Worm (Caenorhabditis elegans) whole organism, L4 larva: ENCODE measurements around the gene Y43F8B.22.

Source experiments
- F10B5.3 ChIP-seq: sonication (generic microtip); optimal IDR thresholded peaks from 2 replicates; lab custom pipeline; 2016; ENCODE audit warnings: mild to moderate bottlenecking, missing genetic modification characterization, missing compliant biosample characterization
- F37D6.2 ChIP-seq: sonication (generic microtip); optimal IDR thresholded peaks from 2 replicates; lab custom pipeline; 2016; ENCODE audit warnings: mild to moderate bottlenecking, missing genetic modification characterization, missing compliant biosample characterization
- F44E2.7 ChIP-seq: fragments of 200-800 bp; sonication (Bioruptor generic); IDR thresholded peaks from 2 replicates; pipeline ENCODE4 v2.1.2; 2022; ENCODE audit warnings: missing genetic modification characterization, missing compliant biosample characterization
- R02D3.7 ChIP-seq: fragments of 150-350 bp; sonication (generic microtip); optimal IDR thresholded peaks from 3 replicates; lab custom pipeline; 2014; ENCODE audit warnings: missing biosample characterization, missing genetic modification characterization
- Y48G9A.11 ChIP-seq: fragments of 200-800 bp; sonication (Bioruptor generic); IDR thresholded peaks from 2 replicates; pipeline ENCODE4 v1.3.6; 2022; ENCODE audit warnings: missing genetic modification reagents, missing genetic modification characterization, missing compliant biosample characterization
- Y5F2A.4 ChIP-seq: fragments of 200-800 bp; sonication (Bioruptor generic); optimal IDR thresholded peaks from 2 replicates; lab custom pipeline; 2018; ENCODE audit warnings: mild to moderate bottlenecking, missing genetic modification characterization, missing compliant biosample characterization
- Y75B8A.6 ChIP-seq: fragments of 200-800 bp; sonication (Bioruptor generic); IDR thresholded peaks from 2 replicates; pipeline ENCODE4 v1.3.6; 2022; ENCODE audit warnings: missing genetic modification reagents, missing genetic modification characterization, missing compliant biosample characterization
- aha-1 ChIP-seq: fragments of 150-350 bp; peaks from one replicate; lab custom pipeline; 2014; ENCODE audit warnings: missing biosample characterization, missing genetic modification characterization
- aly-2 ChIP-seq: sonication (generic microtip); optimal IDR thresholded peaks from 2 replicates; lab custom pipeline; 2018; ENCODE audit warnings: missing biosample characterization, missing genetic modification characterization
- ceh-32 ChIP-seq: sonication (generic microtip); optimal IDR thresholded peaks from 2 replicates; lab custom pipeline; 2016; ENCODE audit warnings: mild to moderate bottlenecking, missing genetic modification characterization, missing compliant biosample characterization; ENCODE audit not compliant: poor library complexity
- ceh-44 ChIP-seq: fragments of 200-800 bp; sonication (Bioruptor generic); IDR thresholded peaks from 2 replicates; pipeline ENCODE4 v1.3.6; 2022; ENCODE audit warnings: missing genetic modification reagents, missing genetic modification characterization, missing compliant biosample characterization
- ceh-62 ChIP-seq: sonication (generic microtip); optimal IDR thresholded peaks from 2 replicates; lab custom pipeline; 2017; ENCODE audit warnings: missing biosample characterization, missing genetic modification characterization
- ceh-82 ChIP-seq: sonication (generic microtip); optimal IDR thresholded peaks from 2 replicates; lab custom pipeline; 2017; ENCODE audit warnings: missing biosample characterization, missing genetic modification characterization
- cey-2 ChIP-seq: sonication (generic microtip); optimal IDR thresholded peaks from 3 replicates; lab custom pipeline; 2017; ENCODE audit warnings: missing genetic modification characterization, mild to moderate bottlenecking, missing compliant biosample characterization, antibody characterized with exemption, borderline replicate concordance; ENCODE audit not compliant: insufficient read depth
- ctbp-1 ChIP-seq: fragments of 200-800 bp; sonication (Bioruptor generic); IDR thresholded peaks from 2 replicates; pipeline ENCODE4 v1.3.6; 2022; ENCODE audit warnings: missing genetic modification reagents, missing genetic modification characterization, missing compliant biosample characterization
- dmd-9 ChIP-seq: fragments of 200-800 bp; sonication (Bioruptor generic); IDR thresholded peaks from 2 replicates; pipeline ENCODE4 v1.3.6; 2022; ENCODE audit warnings: missing genetic modification reagents, missing genetic modification characterization, missing compliant biosample characterization
- dpl-1 ChIP-seq: fragments of 150-350 bp; optimal IDR thresholded peaks from 2 replicates; lab custom pipeline; 2014; ENCODE audit warnings: missing biosample characterization, missing genetic modification reagents, missing genetic modification characterization
- duxl-1 ChIP-seq: sonication (generic microtip); optimal IDR thresholded peaks from 2 replicates; lab custom pipeline; 2016; ENCODE audit warnings: mild to moderate bottlenecking, missing genetic modification characterization, moderate library complexity, missing compliant biosample characterization; ENCODE audit not compliant: poor library complexity
- egl-27 ChIP-seq: sonication (generic microtip); optimal IDR thresholded peaks from 3 replicates; lab custom pipeline; 2017; ENCODE audit warnings: missing biosample characterization, missing genetic modification reagents, missing genetic modification characterization
- fos-1 ChIP-seq: fragments of 150-350 bp; optimal IDR thresholded peaks from 2 replicates; lab custom pipeline; 2014; ENCODE audit warnings: missing biosample characterization, missing genetic modification characterization
- hif-1 ChIP-seq, 2 experiments: sonication (generic microtip); optimal IDR thresholded peaks; 2 replicates each; lab custom pipeline; 2016 to 2017; ENCODE audit warnings: missing compliant biosample characterization in 2 of 2, missing genetic modification characterization in 2 of 2, missing genetic modification reagents in 2 of 2, missing genotype in 2 of 2, mild to moderate bottlenecking in 1 of 2
- hlh-11 ChIP-seq: fragments of 200-800 bp; sonication (Bioruptor generic); optimal IDR thresholded peaks from 2 replicates; lab custom pipeline; 2018; ENCODE audit warnings: mild to moderate bottlenecking, missing genetic modification characterization, missing compliant biosample characterization
- lin-13 ChIP-seq: fragments of 150-350 bp; optimal IDR thresholded peaks from 2 replicates; lab custom pipeline; 2014; ENCODE audit warnings: missing biosample characterization, missing genetic modification reagents, missing genetic modification characterization
- lin-29 ChIP-seq: fragments of 200-800 bp; sonication (Bioruptor generic); IDR thresholded peaks from 2 replicates; pipeline ENCODE4 v1.3.6; 2022; ENCODE audit warnings: missing genetic modification reagents, missing genetic modification characterization, missing compliant biosample characterization
- lsy-2 ChIP-seq, 2 experiments: fragments of 150-350 bp in 1 of 2; sonication (generic microtip) in 1 of 2; optimal IDR thresholded peaks; 2 replicates each; lab custom pipeline; 2014 to 2017; ENCODE audit warnings: missing biosample characterization in 2 of 2, missing genetic modification characterization in 2 of 2
- madf-5 ChIP-seq, 2 experiments: fragments of 200-800 bp; sonication (Bioruptor generic); IDR thresholded peaks; 2 replicates each; pipeline ENCODE4 v1.3.6; 2022; ENCODE audit warnings: missing compliant biosample characterization in 2 of 2, missing genetic modification characterization in 2 of 2
- madf-9 ChIP-seq: fragments of 200-800 bp; sonication (Bioruptor generic); conservative IDR thresholded peaks from 2 replicates; pipeline ENCODE4 v1.3.6; 2022; ENCODE audit warnings: missing genetic modification reagents, missing genetic modification characterization, missing compliant biosample characterization
- mes-2 ChIP-seq: sonication (generic microtip); optimal IDR thresholded peaks from 2 replicates; lab custom pipeline; 2016; ENCODE audit warnings: missing genotype, mild to moderate bottlenecking, missing genetic modification characterization, missing compliant biosample characterization; ENCODE audit not compliant: poor library complexity, severe bottlenecking
- mxl-2 ChIP-seq: fragments of 200-800 bp; sonication (Bioruptor generic); conservative IDR thresholded peaks from 2 replicates; pipeline ENCODE4 v1.3.6; 2022; ENCODE audit warnings: missing genetic modification reagents, missing genetic modification characterization, missing compliant biosample characterization
- nhr-102 ChIP-seq: sonication (generic microtip); optimal IDR thresholded peaks from 2 replicates; lab custom pipeline; 2016; ENCODE audit warnings: mild to moderate bottlenecking, missing genetic modification characterization, moderate library complexity, missing compliant biosample characterization
- nhr-11 ChIP-seq: fragments of 150-350 bp; optimal IDR thresholded peaks from 2 replicates; lab custom pipeline; 2014; ENCODE audit warnings: missing biosample characterization, missing genetic modification characterization
- nhr-111 ChIP-seq: fragments of 200-800 bp; sonication (Bioruptor generic); optimal IDR thresholded peaks from 2 replicates; lab custom pipeline; 2018; ENCODE audit warnings: mild to moderate bottlenecking, missing genetic modification characterization, missing compliant biosample characterization
- nhr-237 ChIP-seq: sonication (generic microtip); optimal IDR thresholded peaks from 2 replicates; lab custom pipeline; 2017; ENCODE audit warnings: missing biosample characterization, missing genetic modification characterization
- nhr-25 ChIP-seq: sonication (generic microtip); optimal IDR thresholded peaks from 2 replicates; lab custom pipeline; 2017; ENCODE audit warnings: missing genetic modification characterization, mild to moderate bottlenecking, missing compliant biosample characterization, antibody characterized with exemption, moderate library complexity, borderline replicate concordance; ENCODE audit not compliant: insufficient read depth
- nhr-28 ChIP-seq: fragments of 150-350 bp; optimal IDR thresholded peaks from 2 replicates; lab custom pipeline; 2014; ENCODE audit warnings: missing biosample characterization, missing genetic modification characterization
- nhr-41 ChIP-seq: fragments of 200-800 bp; sonication (Bioruptor generic); IDR thresholded peaks from 2 replicates; pipeline ENCODE4 v1.3.6; 2022; ENCODE audit warnings: missing genetic modification reagents, missing genetic modification characterization, missing compliant biosample characterization
- nhr-42 ChIP-seq: fragments of 200-800 bp; sonication (Bioruptor generic); IDR thresholded peaks from 2 replicates; pipeline ENCODE4 v1.3.6; 2022; ENCODE audit warnings: missing genetic modification characterization, missing compliant biosample characterization
- nhr-48 ChIP-seq: sonication (generic microtip); optimal IDR thresholded peaks from 2 replicates; lab custom pipeline; 2016; ENCODE audit warnings: mild to moderate bottlenecking, missing genetic modification characterization, missing compliant biosample characterization
- nhr-76 ChIP-seq: fragments of 150-350 bp; optimal IDR thresholded peaks from 2 replicates; lab custom pipeline; 2014; ENCODE audit warnings: missing biosample characterization, missing genetic modification characterization
- nhr-77 ChIP-seq: fragments of 150-350 bp; optimal IDR thresholded peaks from 2 replicates; lab custom pipeline; 2014; ENCODE audit warnings: missing biosample characterization, missing genetic modification characterization
- rbr-2 ChIP-seq: sonication (generic microtip); optimal IDR thresholded peaks from 2 replicates; lab custom pipeline; 2016; ENCODE audit warnings: missing genotype, missing genetic modification characterization, missing compliant biosample characterization
- saeg-2 ChIP-seq: fragments of 200-800 bp; sonication (Bioruptor generic); IDR thresholded peaks from 2 replicates; pipeline ENCODE4 v1.3.6; 2022; ENCODE audit warnings: missing genetic modification reagents, missing genetic modification characterization, missing compliant biosample characterization
- snpc-1.2 ChIP-seq: fragments of 200-800 bp; sonication (Bioruptor generic); IDR thresholded peaks from 2 replicates; pipeline ENCODE4 v1.3.6; 2022; ENCODE audit warnings: missing genetic modification reagents, missing genetic modification characterization, missing compliant biosample characterization
- tag-97 ChIP-seq: fragments of 200-800 bp; sonication (Bioruptor generic); IDR thresholded peaks from 2 replicates; pipeline ENCODE4 v1.3.6; 2022; ENCODE audit warnings: missing genetic modification characterization, missing compliant biosample characterization
- unc-130 ChIP-seq: sonication (generic microtip); optimal IDR thresholded peaks from 2 replicates; lab custom pipeline; 2016; ENCODE audit warnings: missing genetic modification reagents, missing genetic modification characterization, missing compliant biosample characterization
- unc-39 ChIP-seq: sonication (generic microtip); optimal IDR thresholded peaks from 2 replicates; lab custom pipeline; 2017; ENCODE audit warnings: missing biosample characterization, missing genetic modification characterization
- zag-1 ChIP-seq: fragments of 150-350 bp; optimal IDR thresholded peaks from 2 replicates; lab custom pipeline; 2014; ENCODE audit warnings: missing biosample characterization, missing genetic modification characterization
- zfp-2 ChIP-seq: sonication (generic microtip); optimal IDR thresholded peaks from 2 replicates; lab custom pipeline; 2016; ENCODE audit warnings: mild to moderate bottlenecking, missing genetic modification characterization, missing compliant biosample characterization
- zfp-3 ChIP-seq: fragments of 200-800 bp; sonication (Bioruptor generic); conservative IDR thresholded peaks from 2 replicates; pipeline ENCODE4 v1.3.6; 2022; ENCODE audit warnings: missing genetic modification reagents, missing genetic modification characterization, missing compliant biosample characterization
- zip-11 ChIP-seq: fragments of 200-800 bp; sonication (Bioruptor generic); IDR thresholded peaks from 2 replicates; pipeline ENCODE4 v1.3.6; 2022; ENCODE audit warnings: missing genetic modification characterization, missing compliant biosample characterization
- ztf-11 ChIP-seq: fragments of 150-350 bp; optimal IDR thresholded peaks from 2 replicates; lab custom pipeline; 2014; ENCODE audit warnings: missing biosample characterization, missing genetic modification characterization
- ztf-7 ChIP-seq: fragments of 150-350 bp; optimal IDR thresholded peaks from 2 replicates; lab custom pipeline; 2014; ENCODE audit warnings: missing biosample characterization, missing genetic modification characterization

Gene Y43F8B.22

DNA sequence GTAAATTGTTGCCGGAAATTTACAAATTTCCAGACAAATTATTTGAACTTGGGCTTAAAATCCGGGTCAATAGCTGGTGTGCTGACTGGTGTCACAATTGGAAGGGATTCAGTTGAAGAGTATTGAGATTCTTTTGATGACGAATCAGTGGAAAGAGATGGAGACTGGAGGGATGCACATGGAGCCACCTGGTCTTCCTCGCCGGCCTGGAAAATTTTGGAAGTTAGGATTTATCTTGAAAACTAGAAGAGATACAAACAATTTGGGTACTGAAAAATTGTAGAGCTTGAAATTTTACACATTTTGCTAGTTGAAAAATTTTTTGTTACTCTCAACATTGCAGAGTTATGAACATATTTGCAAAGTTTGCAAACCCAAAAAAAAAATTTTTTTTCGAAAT lies 37.5 kb downstream of the Y43F8B.22 start (continued):
- TF ChIP-seq zip-11, result no peak; the same call in 1 of the 2 replicates
- TF ChIP-seq F37D6.2 (tag; lab: Kevin White, UChicago), result no peak
- no peak for TF ChIP-seq nhr-11 (tag; lab: Kevin White, UChicago)
- no peak for TF ChIP-seq nhr-48
- no peak for TF ChIP-seq ceh-82 (tag; lab: Kevin White, UChicago)
- TF ChIP-seq cey-2, result no peak
- TF ChIP-seq ceh-44 (GFP tag; lab: Robert Waterston, UW), result no peak
- no peak for TF ChIP-seq ceh-32
- no peak for TF ChIP-seq lin-13 (GFP tag; lab: Kevin White, UChicago)
- TF ChIP-seq madf-9, result 0 out of 2 replicates have a peak, but pooled peaks have one; percentile 33
- TF ChIP-seq saeg-2 (GFP tag; lab: Robert Waterston, UW), result no peak
- TF ChIP-seq lsy-2 (tag; optimal IDR thresholded peaks at IDR 0.05; lab: Kevin White, UChicago), result no peak
- peak; percentile 71 for TF ChIP-seq snpc-1.2 (GFP tag; lab: Robert Waterston, UW)
- no peak for TF ChIP-seq zfp-2 (tag; lab: Kevin White, UChicago)
- no peak for TF ChIP-seq R02D3.7
- no peak for TF ChIP-seq nhr-76 (tag; lab: Kevin White, UChicago)
- TF ChIP-seq ceh-62, result no peak
- no peak for TF ChIP-seq dmd-9 (GFP tag; lab: Robert Waterston, UW)
- no peak for TF ChIP-seq nhr-25 (tag; lab: Kevin White, UChicago)
- no peak for TF ChIP-seq unc-130 (GFP tag; lab: Kevin White, UChicago)
- TF ChIP-seq dpl-1 (GFP tag; lab: Kevin White, UChicago), result no peak
- no peak for TF ChIP-seq F44E2.7
- TF ChIP-seq duxl-1 (tag; lab: Kevin White, UChicago), result no peak
- no peak for TF ChIP-seq aly-2 (tag; lab: Kevin White, UChicago)
- TF ChIP-seq ztf-11 (tag; lab: Kevin White, UChicago), result no peak
- no peak for TF ChIP-seq nhr-77
- TF ChIP-seq hif-1 (tag; optimal IDR thresholded peaks at IDR 0.05; lab: Kevin White, UChicago), result peak in 1 of 2 experiments; percentile 10
- no peak for TF ChIP-seq unc-39 (tag; lab: Kevin White, UChicago)
- no peak for TF ChIP-seq tag-97 (GFP tag; lab: Robert Waterston, UW)
- TF ChIP-seq nhr-237 (tag; lab: Kevin White, UChicago), result no peak
- 0 out of 2 replicates have a peak, but pooled peaks have one; percentile 23 for TF ChIP-seq zfp-3 (GFP tag; lab: Robert Waterston, UW)
- no peak for TF ChIP-seq fos-1 (tag; lab: Kevin White, UChicago)
- no peak for TF ChIP-seq hlh-11 (tag; lab: Kevin White, UChicago)
- no peak for TF ChIP-seq nhr-102 (tag; lab: Kevin White, UChicago)
- no peak for TF ChIP-seq egl-27 (tag; lab: Kevin White, UChicago)
- no peak for TF ChIP-seq mes-2 (tag; lab: Kevin White, UChicago)
- TF ChIP-seq Y75B8A.6 (GFP tag; lab: Robert Waterston, UW), result peak; percentile 81; the same call in 1 of the 2 replicates
- no peak for TF ChIP-seq aha-1 (tag; lab: Kevin White, UChicago)
- peak; percentile 61; the same call in 1 of the 2 replicates for TF ChIP-seq Y48G9A.11
- TF ChIP-seq nhr-111 (GFP tag; lab: Kevin White, UChicago), result no peak
- no peak for TF ChIP-seq rbr-2 (tag; lab: Kevin White, UChicago)
- TF ChIP-seq Y5F2A.4 (GFP tag; lab: Kevin White, UChicago), result peak; percentile 51
- no peak for TF ChIP-seq nhr-42 (GFP tag; lab: Robert Waterston, UW)
- TF ChIP-seq F10B5.3 (tag; lab: Kevin White, UChicago), result no peak
- no peak for TF ChIP-seq mxl-2 (GFP tag; lab: Robert Waterston, UW)
- no peak for TF ChIP-seq ztf-7 (tag; lab: Kevin White, UChicago)
- peak; percentile 72; the same call in 1 of the 2 replicates for TF ChIP-seq lin-29 (GFP tag; lab: Robert Waterston, UW)
- no peak for TF ChIP-seq zag-1 (tag; lab: Kevin White, UChicago)
- no peak for TF ChIP-seq nhr-28 (tag; lab: Kevin White, UChicago)
- peak; percentile 49; the same call in 1 of the 2 replicates for TF ChIP-seq nhr-41 (GFP tag; lab: Robert Waterston, UW)
- peak; percentile 58 for TF ChIP-seq ctbp-1 (GFP tag; lab: Robert Waterston, UW)
- no peak for TF ChIP-seq madf-5 (GFP tag; IDR thresholded peaks at IDR 0.05; lab: Robert Waterston, UW)
